Fruit fly (Drosophila melanogaster) whole organism, embryonic: ENCODE results near the gene Klp10A.

ENCODE experiments used
- Bteb2 ChIP-seq: fragments of 200-800 bp; sonication (Bioruptor generic); optimal IDR thresholded peaks from 2 replicates; lab custom pipeline; 2016; ENCODE audit warnings: missing biosample characterization, missing genetic modification characterization
- CG1024 ChIP-seq: fragments of 200-800 bp; sonication (Bioruptor generic); IDR thresholded peaks from 2 replicates; pipeline ENCODE4 v1.3.6; 2022; ENCODE audit warnings: missing biosample characterization, missing genetic modification characterization
- CG10462 ChIP-seq: fragments of 200-800 bp; sonication (Bioruptor generic); optimal IDR thresholded peaks from 2 replicates; lab custom pipeline; 2016; ENCODE audit warnings: missing biosample characterization, missing genetic modification characterization
- CG11560 ChIP-seq: fragments of 200-800 bp; sonication (Bioruptor generic); IDR thresholded peaks from 3 replicates; pipeline ENCODE4 v1.3.6; 2022; ENCODE audit warnings: missing biosample characterization, missing genetic modification characterization
- CG12155 ChIP-seq: fragments of 200-800 bp; sonication (Bioruptor generic); optimal IDR thresholded peaks from 3 replicates; lab custom pipeline; 2016; ENCODE audit warnings: missing biosample characterization, missing genetic modification characterization
- CG12942 ChIP-seq: fragments of 200-800 bp; sonication (Bioruptor generic); optimal IDR thresholded peaks from 3 replicates; lab custom pipeline; 2016; ENCODE audit warnings: missing biosample characterization, missing genetic modification characterization
- CG13424 ChIP-seq: fragments of 200-800 bp; sonication (Bioruptor generic); optimal IDR thresholded peaks from 2 replicates; lab custom pipeline; 2019; ENCODE audit warnings: missing biosample characterization, mild to moderate bottlenecking, missing genetic modification characterization, moderate library complexity
- CG17612 ChIP-seq: fragments of 200-800 bp; sonication (Bioruptor generic); IDR thresholded peaks from 2 replicates; pipeline ENCODE4 v1.3.6; 2022; ENCODE audit warnings: missing biosample characterization, missing genetic modification characterization
- CG18262 ChIP-seq: fragments of 200-800 bp; optimal IDR thresholded peaks from 3 replicates; lab custom pipeline; 2019; ENCODE audit warnings: missing biosample characterization, mild to moderate bottlenecking, missing genetic modification characterization, moderate library complexity
- CG31365 ChIP-seq: fragments of 200-800 bp; sonication (Bioruptor generic); optimal IDR thresholded peaks from 2 replicates; lab custom pipeline; 2018; ENCODE audit warnings: missing biosample characterization, mild to moderate bottlenecking, missing genetic modification characterization
- CG33557 ChIP-seq: fragments of 200-800 bp; sonication (Bioruptor generic); optimal IDR thresholded peaks from 2 replicates; lab custom pipeline; 2019; ENCODE audit warnings: missing biosample characterization, mild to moderate bottlenecking, missing genetic modification characterization, moderate library complexity
- CG3838 ChIP-seq: fragments of 200-800 bp; sonication (Bioruptor generic); optimal IDR thresholded peaks from 3 replicates; lab custom pipeline; 2016; ENCODE audit warnings: missing biosample characterization, missing genetic modification characterization
- CG4360 ChIP-seq: fragments of 200-800 bp; sonication (Bioruptor generic); IDR thresholded peaks from 2 replicates; pipeline ENCODE4 v1.3.6; 2022; ENCODE audit warnings: missing biosample characterization, missing genetic modification characterization
- CG5245 ChIP-seq: fragments of 200-800 bp; sonication (Bioruptor generic); optimal IDR thresholded peaks from 3 replicates; lab custom pipeline; 2016; ENCODE audit warnings: missing biosample characterization, missing genetic modification characterization
- CG6689 ChIP-seq: fragments of 200-800 bp; sonication (Bioruptor generic); IDR thresholded peaks from 2 replicates; pipeline ENCODE4 v1.3.6; 2022; ENCODE audit warnings: missing biosample characterization, missing genetic modification characterization
- CG6765 ChIP-seq: fragments of 200-800 bp; sonication (Bioruptor generic); optimal IDR thresholded peaks from 3 replicates; lab custom pipeline; 2017; ENCODE audit warnings: missing biosample characterization, mild to moderate bottlenecking, missing genetic modification characterization
- CG6791 ChIP-seq: fragments of 200-800 bp; sonication (Bioruptor generic); IDR thresholded peaks from 3 replicates; pipeline ENCODE4 v1.3.6; 2022; ENCODE audit warnings: missing biosample characterization, missing genetic modification characterization; ENCODE audit not compliant: partially characterized antibody
- CG7357 ChIP-seq: fragments of 200-800 bp; sonication (Bioruptor generic); IDR thresholded peaks from 3 replicates; pipeline ENCODE4 v1.3.6; 2022; ENCODE audit warnings: missing biosample characterization, missing genetic modification characterization
- CG7372 ChIP-seq: fragments of 200-800 bp; sonication (Bioruptor generic); IDR thresholded peaks from 2 replicates; pipeline ENCODE4 v1.3.6; 2022; ENCODE audit warnings: missing biosample characterization, missing genetic modification characterization
- CG7928 ChIP-seq: fragments of 200-800 bp; sonication (Bioruptor generic); optimal IDR thresholded peaks from 2 replicates; lab custom pipeline; 2017; ENCODE audit warnings: missing biosample characterization, mild to moderate bottlenecking, missing genetic modification characterization
- CG8089 ChIP-seq: fragments of 200-800 bp; sonication (Bioruptor generic); optimal IDR thresholded peaks from 3 replicates; lab custom pipeline; 2016; ENCODE audit warnings: missing biosample characterization, missing genetic modification characterization
- CG9817 ChIP-seq: fragments of 200-800 bp; sonication (Bioruptor generic); optimal IDR thresholded peaks from 2 replicates; lab custom pipeline; 2018; ENCODE audit warnings: missing biosample characterization, mild to moderate bottlenecking, missing genetic modification characterization, moderate library complexity
- Chrac-16 ChIP-seq: fragments of 200-800 bp; sonication (Bioruptor generic); optimal IDR thresholded peaks from 3 replicates; lab custom pipeline; 2016; ENCODE audit warnings: missing biosample characterization, missing genetic modification characterization
- Doc3 ChIP-seq: fragments of 200-800 bp; sonication (Bioruptor generic); IDR thresholded peaks from 3 replicates; pipeline ENCODE4 v1.3.6; 2022; ENCODE audit warnings: missing biosample characterization, missing genetic modification characterization; ENCODE audit not compliant: partially characterized antibody
- Elba2 ChIP-seq: fragments of 200-800 bp; sonication (Bioruptor generic); optimal IDR thresholded peaks from 3 replicates; lab custom pipeline; 2016; ENCODE audit warnings: missing biosample characterization, missing genetic modification characterization
- Gsc ChIP-seq: fragments of 200-800 bp; sonication (Bioruptor generic); IDR thresholded peaks from 2 replicates; pipeline ENCODE4 v1.3.6; 2022; ENCODE audit warnings: missing biosample characterization, missing genetic modification characterization
- H2.0 ChIP-seq: fragments of 200-800 bp; sonication (Bioruptor generic); IDR thresholded peaks from 2 replicates; pipeline ENCODE4 v1.3.6; 2022; ENCODE audit warnings: missing biosample characterization, missing genetic modification characterization
- Hr51 ChIP-seq, 2 experiments: fragments of 200-800 bp; sonication (Bioruptor generic); optimal IDR thresholded peaks; 2 replicates in 1 of 2; 3 replicates in 1 of 2; lab custom pipeline; 2016 to 2018; ENCODE audit warnings: missing biosample characterization in 2 of 2, missing genetic modification characterization in 2 of 2, mild to moderate bottlenecking in 1 of 2, moderate library complexity in 1 of 2
- Max ChIP-seq: fragments of 200-800 bp; sonication (Bioruptor generic); optimal IDR thresholded peaks from 2 replicates; lab custom pipeline; 2016; ENCODE audit warnings: missing biosample characterization, mild to moderate bottlenecking, missing genetic modification characterization
- Poxn ChIP-seq: fragments of 200-800 bp; sonication (Bioruptor generic); IDR thresholded peaks from 2 replicates; pipeline ENCODE4 v1.3.6; 2022; ENCODE audit warnings: missing biosample characterization, missing genetic modification characterization
- Ptx1 ChIP-seq: fragments of 200-800 bp; sonication (Bioruptor generic); IDR thresholded peaks from 2 replicates; pipeline ENCODE4 v1.3.6; 2022; ENCODE audit warnings: missing biosample characterization, missing genetic modification characterization
- Ssrp ChIP-seq: fragments of 200-800 bp; sonication (Bioruptor generic); optimal IDR thresholded peaks from 2 replicates; lab custom pipeline; 2018; ENCODE audit warnings: missing biosample characterization, mild to moderate bottlenecking, missing genetic modification characterization, moderate library complexity
- ac ChIP-seq: fragments of 200-800 bp; sonication (Bioruptor generic); optimal IDR thresholded peaks from 3 replicates; lab custom pipeline; 2017; ENCODE audit warnings: missing biosample characterization, mild to moderate bottlenecking, missing genetic modification characterization
- cato ChIP-seq: fragments of 200-800 bp; sonication (Bioruptor generic); optimal IDR thresholded peaks from 2 replicates; lab custom pipeline; 2016; ENCODE audit warnings: missing biosample characterization, missing genetic modification characterization, borderline replicate concordance
- chif ChIP-seq, 2 experiments: fragments of 200-800 bp; sonication (Bioruptor generic); optimal IDR thresholded peaks; 3 replicates each; lab custom pipeline; 2016; ENCODE audit warnings: missing biosample characterization in 2 of 2, missing genetic modification characterization in 2 of 2
- corto ChIP-seq: fragments of 200-800 bp; sonication (Bioruptor generic); optimal IDR thresholded peaks from 2 replicates; lab custom pipeline; 2016; ENCODE audit warnings: missing biosample characterization, mild to moderate bottlenecking, missing genetic modification characterization, moderate library complexity
- dati ChIP-seq: fragments of 200-800 bp; sonication (Bioruptor generic); IDR thresholded peaks from 2 replicates; pipeline ENCODE4 v1.3.6; 2022; ENCODE audit warnings: missing biosample characterization, missing genetic modification characterization
- dm ChIP-seq: fragments of 200-800 bp; sonication (Bioruptor generic); optimal IDR thresholded peaks from 3 replicates; lab custom pipeline; 2016; ENCODE audit warnings: missing biosample characterization, missing genetic modification characterization
- eyg ChIP-seq: fragments of 200-800 bp; sonication (Bioruptor generic); optimal IDR thresholded peaks from 3 replicates; lab custom pipeline; 2016; ENCODE audit warnings: missing biosample characterization, missing genetic modification characterization
- fd3F ChIP-seq: fragments of 200-800 bp; sonication (Bioruptor generic); optimal IDR thresholded peaks from 2 replicates; lab custom pipeline; 2018; ENCODE audit warnings: missing biosample characterization, mild to moderate bottlenecking, missing genetic modification characterization, moderate library complexity
- gem ChIP-seq: fragments of 200-800 bp; sonication (Bioruptor generic); optimal IDR thresholded peaks from 2 replicates; lab custom pipeline; 2019; ENCODE audit warnings: missing biosample characterization, mild to moderate bottlenecking, missing genetic modification characterization, moderate library complexity
- jigr1 ChIP-seq: fragments of 200-800 bp; sonication (Bioruptor generic); IDR thresholded peaks from 3 replicates; pipeline ENCODE4 v1.3.6; 2022; ENCODE audit warnings: missing biosample characterization, missing genetic modification characterization
- lmd ChIP-seq: fragments of 200-800 bp; sonication (Bioruptor generic); IDR thresholded peaks from 2 replicates; pipeline ENCODE4 v1.3.6; 2022; ENCODE audit warnings: missing biosample characterization, missing genetic modification characterization
- p53 ChIP-seq: fragments of 200-800 bp; sonication (Bioruptor generic); optimal IDR thresholded peaks from 2 replicates; lab custom pipeline; 2016; ENCODE audit warnings: missing biosample characterization, missing genetic modification characterization
- pum ChIP-seq: fragments of 200-800 bp; sonication (Bioruptor generic); optimal IDR thresholded peaks from 2 replicates; lab custom pipeline; 2016; ENCODE audit warnings: missing biosample characterization, missing genetic modification characterization
- pzg ChIP-seq: fragments of 200-800 bp; sonication (Bioruptor generic); optimal IDR thresholded peaks from 3 replicates; lab custom pipeline; 2018; ENCODE audit warnings: missing biosample characterization, mild to moderate bottlenecking, missing genetic modification characterization, moderate library complexity
- salm ChIP-seq: fragments of 200-800 bp; sonication (Bioruptor generic); optimal IDR thresholded peaks from 2 replicates; lab custom pipeline; 2018; ENCODE audit warnings: missing biosample characterization, mild to moderate bottlenecking, missing genetic modification characterization
- sc ChIP-seq, 3 experiments: fragments of >200 bp in 2 of 3; fragments of 200-800 bp in 1 of 3; sonication (Bioruptor generic) in 1 of 3; optimal IDR thresholded peaks; 2 replicates in 2 of 3; 3 replicates in 1 of 3; lab custom pipeline; 2017; ENCODE audit warnings: mild to moderate bottlenecking in 1 of 3, missing biosample characterization in 1 of 3, missing genetic modification characterization in 1 of 3, missing genetic modification reagents in 1 of 3
- ssp ChIP-seq: fragments of 200-800 bp; sonication (Bioruptor generic); IDR thresholded peaks from 2 replicates; pipeline ENCODE4 v1.3.6; 2022; ENCODE audit warnings: missing biosample characterization, missing genetic modification characterization
- unpg ChIP-seq: fragments of 200-800 bp; sonication (Bioruptor generic); optimal IDR thresholded peaks from 3 replicates; lab custom pipeline; 2018; ENCODE audit warnings: missing biosample characterization, mild to moderate bottlenecking, missing genetic modification characterization, moderate library complexity

The Klp10A gene

dm6 chrX:11137566-11138186, 758 bp upstream of the Klp10A start, which contains the start of gene CDK2AP1 (continued):
- TF ChIP-seq chif (GFP tag; optimal IDR thresholded peaks at IDR 0.05; lab: Kevin White, UChicago) (peak in 1 of 2 experiments; percentile 22), fd3F (GFP tag; lab: Kevin White, UChicago) (no peak), lmd (GFP tag; lab: Robert Waterston, UW) (no peak), CG3838 (GFP tag; lab: Kevin White, UChicago) (no peak), ac (GFP tag; lab: Kevin White, UChicago) (no peak), gem (tag; lab: Kevin White, UChicago) (no peak), Ssrp (tag; lab: Kevin White, UChicago) (no peak), salm (no peak), CG17612 (GFP tag; lab: Robert Waterston, UW) (no peak), Chrac-16 (GFP tag; lab: Kevin White, UChicago) (peak; percentile 3), Bteb2 (no peak), CG6765 (no peak), CG12155 (no peak), CG11560 (tag; lab: Robert Waterston, UW) (no peak; the same call in 2 of the 3 replicates), CG33557 (GFP tag; lab: Kevin White, UChicago) (no peak), sc (optimal IDR thresholded peaks at IDR 0.05; lab: Kevin White, UChicago) (no peak), sc (GFP tag; optimal IDR thresholded peaks at IDR 0.05; lab: Kevin White, UChicago) (no peak), dati (GFP tag; lab: Robert Waterston, UW) (no peak), unpg (GFP tag; lab: Kevin White, UChicago) (peak; percentile 24), CG12942 (GFP tag; lab: Kevin White, UChicago) (no peak), Hr51 (GFP tag; optimal IDR thresholded peaks at IDR 0.05; lab: Kevin White, UChicago) (no peak), CG5245 (GFP tag; lab: Kevin White, UChicago) (no peak), Elba2 (GFP tag; lab: Kevin White, UChicago) (no peak), cato (no peak), p53 (GFP tag; lab: Kevin White, UChicago) (no peak), eyg (GFP tag; lab: Kevin White, UChicago) (no peak), CG4360 (GFP tag; lab: Robert Waterston, UW) (no peak), pum (peak; percentile 22), dm (GFP tag; lab: Kevin White, UChicago) (peak; percentile 14), Max (GFP tag; lab: Kevin White, UChicago) (no peak), CG7928 (GFP tag; lab: Kevin White, UChicago) (no peak), pzg (GFP tag; lab: Kevin White, UChicago) (peak; percentile 77), CG7357 (GFP tag; lab: Robert Waterston, UW) (peak; percentile 98), CG6689 (GFP tag; lab: Robert Waterston, UW) (no peak), CG6791 (GFP tag; lab: Robert Waterston, UW) (peak; percentile 87), Doc3 (GFP tag; lab: Robert Waterston, UW) (no peak; the same call in 2 of the 3 replicates), CG10462 (GFP tag; lab: Kevin White, UChicago) (no peak), Ptx1 (peak; percentile 32), CG8089 (GFP tag; lab: Kevin White, UChicago) (no peak), Poxn (GFP tag; lab: Robert Waterston, UW) (no peak), H2.0 (GFP tag; lab: Robert Waterston, UW) (peak; percentile 35; the same call in 1 of the 2 replicates), CG13424 (tag; lab: Kevin White, UChicago) (no peak), corto (GFP tag; lab: Kevin White, UChicago) (no peak), CG1024 (GFP tag; lab: Robert Waterston, UW) (peak; percentile 78), jigr1 (no peak), CG7372 (GFP tag; lab: Robert Waterston, UW) (no peak), CG9817 (tag; lab: Kevin White, UChicago) (peak; percentile 15), ssp (GFP tag; lab: Robert Waterston, UW) (peak; percentile 96), CG18262 (tag; lab: Kevin White, UChicago) (peak; percentile 9), Gsc (no peak), CG31365 (no peak)
